Fruit fly (Drosophila melanogaster) whole organism, embryonic: ENCODE data around the gene SkpD.

Source experiments
- BtbVII ChIP-seq: fragments of 200-800 bp; sonication (Bioruptor generic); optimal IDR thresholded peaks from 3 replicates; lab custom pipeline; 2017; ENCODE audit warnings: missing biosample characterization, mild to moderate bottlenecking, missing genetic modification characterization
- C15 ChIP-seq: fragments of 200-800 bp; sonication (Bioruptor generic); IDR thresholded peaks from 3 replicates; pipeline ENCODE4 v1.3.6; 2022; ENCODE audit warnings: missing biosample characterization, missing genetic modification characterization
- CG10321 ChIP-seq: fragments of 200-800 bp; sonication (Bioruptor generic); IDR thresholded peaks from 2 replicates; pipeline ENCODE4 v1.3.6; 2022; ENCODE audit warnings: missing biosample characterization, missing genetic modification characterization
- CG10462 ChIP-seq: fragments of 200-800 bp; sonication (Bioruptor generic); optimal IDR thresholded peaks from 2 replicates; lab custom pipeline; 2016; ENCODE audit warnings: missing biosample characterization, missing genetic modification characterization
- CG10565 ChIP-seq: fragments of 200-800 bp; sonication (Bioruptor generic); optimal IDR thresholded peaks from 3 replicates; lab custom pipeline; 2016; ENCODE audit warnings: missing biosample characterization, mild to moderate bottlenecking, missing genetic modification characterization
- CG12391 ChIP-seq: fragments of 200-800 bp; sonication (Bioruptor generic); optimal IDR thresholded peaks from 3 replicates; lab custom pipeline; 2018; ENCODE audit warnings: missing biosample characterization, mild to moderate bottlenecking, missing genetic modification characterization, moderate library complexity
- CG14860 ChIP-seq: fragments of 200-800 bp; sonication (Bioruptor generic); IDR thresholded peaks from 3 replicates; pipeline ENCODE4 v1.3.6; 2022; ENCODE audit warnings: missing biosample characterization, missing genetic modification characterization; ENCODE audit not compliant: partially characterized antibody
- CG15479 ChIP-seq: fragments of 200-800 bp; sonication (Bioruptor generic); optimal IDR thresholded peaks from 3 replicates; lab custom pipeline; 2019; ENCODE audit warnings: missing biosample characterization, mild to moderate bottlenecking, missing genetic modification characterization, moderate library complexity
- CG17612 ChIP-seq: fragments of 200-800 bp; sonication (Bioruptor generic); IDR thresholded peaks from 2 replicates; pipeline ENCODE4 v1.3.6; 2022; ENCODE audit warnings: missing biosample characterization, missing genetic modification characterization
- CG17802 ChIP-seq: fragments of 200-800 bp; sonication (Bioruptor generic); optimal IDR thresholded peaks from 2 replicates; lab custom pipeline; 2018; ENCODE audit warnings: missing biosample characterization, mild to moderate bottlenecking, missing genetic modification characterization, moderate library complexity
- CG18262 ChIP-seq: fragments of 200-800 bp; optimal IDR thresholded peaks from 3 replicates; lab custom pipeline; 2019; ENCODE audit warnings: missing biosample characterization, mild to moderate bottlenecking, missing genetic modification characterization, moderate library complexity
- CG31224 ChIP-seq: fragments of 200-800 bp; sonication (Bioruptor generic); IDR thresholded peaks from 2 replicates; pipeline ENCODE4 v1.3.6; 2022; ENCODE audit warnings: missing biosample characterization, missing genetic modification characterization
- CG31441 ChIP-seq: fragments of 200-800 bp; sonication (Bioruptor generic); IDR thresholded peaks from 2 replicates; pipeline ENCODE4 v1.3.6; 2022; ENCODE audit warnings: missing biosample characterization, missing genetic modification characterization
- CG42726 ChIP-seq: fragments of 200-800 bp; sonication (Bioruptor generic); IDR thresholded peaks from 2 replicates; pipeline ENCODE4 v1.3.6; 2022; ENCODE audit warnings: missing biosample characterization, missing genetic modification characterization; ENCODE audit not compliant: partially characterized antibody
- CG6765 ChIP-seq: fragments of 200-800 bp; sonication (Bioruptor generic); optimal IDR thresholded peaks from 3 replicates; lab custom pipeline; 2017; ENCODE audit warnings: missing biosample characterization, mild to moderate bottlenecking, missing genetic modification characterization
- CG6813 ChIP-seq: fragments of 200-800 bp; sonication (Bioruptor generic); optimal IDR thresholded peaks from 2 replicates; lab custom pipeline; 2017; ENCODE audit warnings: missing biosample characterization, missing genetic modification characterization, mild to moderate bottlenecking, moderate library complexity, missing genetic modification reagents
- CG8290 ChIP-seq, 3 experiments: fragments of 200-800 bp; sonication (Bioruptor generic); optimal IDR thresholded peaks; 2 replicates each; lab custom pipeline; 2016 to 2019; ENCODE audit warnings: missing biosample characterization in 3 of 3, missing genetic modification characterization in 3 of 3, mild to moderate bottlenecking in 2 of 3, moderate library complexity in 1 of 3
- Deaf1 ChIP-seq: fragments of 200-800 bp; optimal IDR thresholded peaks from 3 replicates; lab custom pipeline; 2019; ENCODE audit warnings: missing biosample characterization, mild to moderate bottlenecking, missing genetic modification characterization, moderate library complexity
- Doc3 ChIP-seq: fragments of 200-800 bp; sonication (Bioruptor generic); IDR thresholded peaks from 3 replicates; pipeline ENCODE4 v1.3.6; 2022; ENCODE audit warnings: missing biosample characterization, missing genetic modification characterization; ENCODE audit not compliant: partially characterized antibody
- HLH4C ChIP-seq: fragments of 200-800 bp; sonication (Bioruptor generic); IDR thresholded peaks from 3 replicates; pipeline ENCODE4 v1.3.6; 2022; ENCODE audit warnings: missing biosample characterization, missing genetic modification characterization; ENCODE audit not compliant: partially characterized antibody
- Hr51 ChIP-seq, 2 experiments: fragments of 200-800 bp; sonication (Bioruptor generic); optimal IDR thresholded peaks; 2 replicates in 1 of 2; 3 replicates in 1 of 2; lab custom pipeline; 2016 to 2018; ENCODE audit warnings: missing biosample characterization in 2 of 2, missing genetic modification characterization in 2 of 2, mild to moderate bottlenecking in 1 of 2, moderate library complexity in 1 of 2
- Hr78 ChIP-seq, 2 experiments: fragments of 200-800 bp in 1 of 2; fragments of >200 bp in 1 of 2; sonication (Bioruptor generic) in 1 of 2; optimal IDR thresholded peaks; 2 replicates each; lab custom pipeline; 2017 to 2019; ENCODE audit warnings: missing biosample characterization in 2 of 2, missing genetic modification characterization in 2 of 2, mild to moderate bottlenecking in 1 of 2, moderate library complexity in 1 of 2
- Mrtf ChIP-seq: fragments of 200-800 bp; sonication (Bioruptor generic); IDR thresholded peaks from 3 replicates; pipeline ENCODE4 v1.3.6; 2022; ENCODE audit warnings: missing biosample characterization, missing genetic modification characterization
- NC2α ChIP-seq: fragments of 200-800 bp; sonication (Bioruptor generic); optimal IDR thresholded peaks from 2 replicates; lab custom pipeline; 2016; ENCODE audit warnings: missing biosample characterization, missing genetic modification characterization
- Scr ChIP-seq: fragments of 200-800 bp; sonication (Bioruptor generic); IDR thresholded peaks from 2 replicates; pipeline ENCODE4 v1.3.6; 2022; ENCODE audit warnings: missing biosample characterization, missing genetic modification characterization; ENCODE audit not compliant: partially characterized antibody
- Spps ChIP-seq: fragments of 200-800 bp; sonication (Bioruptor generic); optimal IDR thresholded peaks from 2 replicates; lab custom pipeline; 2018; ENCODE audit warnings: missing biosample characterization, mild to moderate bottlenecking, missing genetic modification characterization
- Ssrp ChIP-seq: fragments of 200-800 bp; sonication (Bioruptor generic); optimal IDR thresholded peaks from 2 replicates; lab custom pipeline; 2018; ENCODE audit warnings: missing biosample characterization, mild to moderate bottlenecking, missing genetic modification characterization, moderate library complexity
- aop ChIP-seq: fragments of 200-800 bp; sonication (Bioruptor generic); IDR thresholded peaks from 2 replicates; pipeline ENCODE4 v1.3.6; 2022; ENCODE audit warnings: missing biosample characterization, missing genetic modification characterization
- ase ChIP-seq: fragments of 200-800 bp; sonication (Bioruptor generic); IDR thresholded peaks from 3 replicates; pipeline ENCODE4 v1.3.6; 2022; ENCODE audit warnings: missing biosample characterization, missing genetic modification characterization
- bigmax ChIP-seq: fragments of 200-800 bp; sonication (Bioruptor generic); optimal IDR thresholded peaks from 2 replicates; lab custom pipeline; 2018; ENCODE audit warnings: missing biosample characterization, mild to moderate bottlenecking, missing genetic modification characterization
- bsh ChIP-seq, 2 experiments: fragments of 200-800 bp; sonication (Bioruptor generic); optimal IDR thresholded peaks; 2 replicates each; lab custom pipeline; 2017 to 2018; ENCODE audit warnings: mild to moderate bottlenecking in 2 of 2, missing biosample characterization in 2 of 2, missing genetic modification characterization in 2 of 2, moderate library complexity in 1 of 2
- cato ChIP-seq: fragments of 200-800 bp; sonication (Bioruptor generic); optimal IDR thresholded peaks from 2 replicates; lab custom pipeline; 2016; ENCODE audit warnings: missing biosample characterization, missing genetic modification characterization, borderline replicate concordance
- danr ChIP-seq: fragments of 200-800 bp; sonication (Bioruptor generic); IDR thresholded peaks from 2 replicates; pipeline ENCODE4 v1.3.6; 2022; ENCODE audit warnings: missing biosample characterization, missing genetic modification characterization
- fd64A ChIP-seq: fragments of 200-800 bp; sonication (Bioruptor generic); optimal IDR thresholded peaks from 3 replicates; lab custom pipeline; 2018; ENCODE audit warnings: missing biosample characterization, mild to moderate bottlenecking, missing genetic modification characterization
- fu2 ChIP-seq: fragments of 200-800 bp; sonication (Bioruptor generic); optimal IDR thresholded peaks from 2 replicates; lab custom pipeline; 2016; ENCODE audit warnings: missing biosample characterization, missing genetic modification characterization
- gcm ChIP-seq: fragments of 200-800 bp; sonication (Bioruptor generic); optimal IDR thresholded peaks from 2 replicates; lab custom pipeline; 2019; ENCODE audit warnings: missing biosample characterization, mild to moderate bottlenecking, missing genetic modification characterization, moderate library complexity
- gsb ChIP-seq: fragments of 200-800 bp; sonication (Bioruptor generic); IDR thresholded peaks from 2 replicates; pipeline ENCODE4 v1.3.6; 2022; ENCODE audit warnings: missing biosample characterization, missing genetic modification characterization
- hbn ChIP-seq: fragments of 200-800 bp; sonication (Bioruptor generic); IDR thresholded peaks from 2 replicates; pipeline ENCODE4 v1.3.6; 2022; ENCODE audit warnings: missing biosample characterization, missing genetic modification characterization; ENCODE audit not compliant: partially characterized antibody
- ind ChIP-seq: fragments of 200-800 bp; sonication (Bioruptor generic); optimal IDR thresholded peaks from 3 replicates; lab custom pipeline; 2016; ENCODE audit warnings: missing biosample characterization, missing genetic modification characterization
- lab ChIP-seq: fragments of 200-800 bp; sonication (Bioruptor generic); optimal IDR thresholded peaks from 3 replicates; lab custom pipeline; 2017; ENCODE audit warnings: missing biosample characterization, missing genetic modification characterization, mild to moderate bottlenecking, moderate library complexity, missing genetic modification reagents
- nmo ChIP-seq: fragments of 200-800 bp; sonication (Bioruptor generic); optimal IDR thresholded peaks from 2 replicates; lab custom pipeline; 2018; ENCODE audit warnings: missing biosample characterization, mild to moderate bottlenecking, missing genetic modification characterization, moderate library complexity
- p53 ChIP-seq: fragments of 200-800 bp; sonication (Bioruptor generic); optimal IDR thresholded peaks from 2 replicates; lab custom pipeline; 2016; ENCODE audit warnings: missing biosample characterization, missing genetic modification characterization
- ranshi ChIP-seq: fragments of 200-800 bp; sonication (Bioruptor generic); IDR thresholded peaks from 2 replicates; pipeline ENCODE4 v1.3.6; 2022; ENCODE audit warnings: missing biosample characterization, missing genetic modification characterization
- tup ChIP-seq: fragments of 200-800 bp; sonication (Bioruptor generic); optimal IDR thresholded peaks from 2 replicates; lab custom pipeline; 2016; ENCODE audit warnings: missing biosample characterization, mild to moderate bottlenecking, missing genetic modification characterization, moderate library complexity
- unpg ChIP-seq: fragments of 200-800 bp; sonication (Bioruptor generic); optimal IDR thresholded peaks from 3 replicates; lab custom pipeline; 2018; ENCODE audit warnings: missing biosample characterization, mild to moderate bottlenecking, missing genetic modification characterization, moderate library complexity
- vfl ChIP-seq: fragments of 200-800 bp; sonication (Bioruptor generic); optimal IDR thresholded peaks from 2 replicates; lab custom pipeline; 2016; ENCODE audit warnings: missing biosample characterization, missing genetic modification characterization
- wor ChIP-seq: fragments of 200-800 bp; sonication (Bioruptor generic); IDR thresholded peaks from 2 replicates; pipeline ENCODE4 v1.3.6; 2022; ENCODE audit warnings: missing biosample characterization, missing genetic modification characterization

Gene SkpD

DNA sequence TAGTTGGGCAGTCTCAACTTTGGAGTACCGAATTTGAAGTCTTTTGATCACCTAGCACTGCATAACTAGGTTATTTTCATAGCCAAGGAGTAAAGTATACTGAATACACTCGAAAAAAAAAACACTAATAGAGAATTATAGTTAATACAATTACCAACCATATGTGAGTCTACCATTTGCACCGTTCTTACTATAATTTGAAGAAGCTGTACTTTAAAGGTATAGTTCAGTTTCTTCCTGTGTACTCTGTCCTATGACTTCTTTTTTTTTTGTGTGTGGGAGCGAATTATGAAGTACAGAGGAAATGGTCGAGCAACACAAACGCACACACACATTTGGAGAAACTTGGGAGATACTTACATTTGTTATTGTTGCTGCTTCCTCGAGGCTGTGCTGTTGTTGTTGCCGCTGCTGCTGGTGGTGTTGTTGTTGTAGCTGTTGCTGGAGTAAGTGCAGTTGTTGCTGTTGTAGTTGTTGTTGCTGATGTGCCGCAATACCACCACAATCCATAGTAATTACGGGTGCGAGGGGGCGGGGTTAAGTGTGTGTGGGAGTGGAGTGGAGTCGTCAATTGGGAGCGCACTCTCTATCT lies 38.1 kb downstream of the SkpD start (continued):
- TF ChIP-seq Spps (peak; percentile 87), fu2 (GFP tag; lab: Kevin White, UChicago) (peak; percentile 57), cato (GFP tag; lab: Kevin White, UChicago) (peak; percentile 87), CG15479 (GFP tag; lab: Kevin White, UChicago) (no peak), tup (GFP tag; lab: Kevin White, UChicago) (peak; percentile 70), C15 (no peak; the same call in 2 of the 3 replicates), Doc3 (no peak), BtbVII (GFP tag; lab: Kevin White, UChicago) (peak; percentile 71), Mrtf (GFP tag; lab: Robert Waterston, UW) (peak; percentile 84), Hr78 (GFP tag; optimal IDR thresholded peaks at IDR 0.05; lab: Kevin White, UChicago) (peak in 1 of 2 experiments; percentile 74), CG17802 (tag; lab: Kevin White, UChicago) (peak; percentile 75), gsb (0 out of 2 replicates have a peak, but pooled peaks have one; percentile 22), CG31224 (GFP tag; lab: Robert Waterston, UW) (peak; percentile 64), bigmax (no peak), CG42726 (no peak), Deaf1 (tag; lab: Kevin White, UChicago) (no peak), HLH4C (GFP tag; lab: Robert Waterston, UW) (no peak), Hr51 (GFP tag; optimal IDR thresholded peaks at IDR 0.05; lab: Kevin White, UChicago) (peak; percentile 83 to 90), hbn (GFP tag; lab: Robert Waterston, UW) (no peak), Scr (GFP tag; lab: Robert Waterston, UW) (no peak), CG14860 (GFP tag; lab: Robert Waterston, UW) (no peak), ind (GFP tag; lab: Kevin White, UChicago) (peak; percentile 89), CG18262 (tag; lab: Kevin White, UChicago) (peak; percentile 88), fd64A (peak; percentile 71), CG31441 (GFP tag; lab: Robert Waterston, UW) (peak; percentile 95), ranshi (GFP tag; lab: Robert Waterston, UW) (peak; percentile 87), unpg (GFP tag; lab: Kevin White, UChicago) (peak; percentile 94), CG17612 (GFP tag; lab: Robert Waterston, UW) (peak; percentile 70; the same call in 1 of the 2 replicates), vfl (GFP tag; lab: Kevin White, UChicago) (peak; percentile 47), aop (peak; percentile 62), gcm (GFP tag; lab: Kevin White, UChicago) (peak; percentile 91), wor (peak; percentile 84), CG10462 (peak; percentile 90), CG10321 (0 out of 2 replicates have a peak, but pooled peaks have one; percentile 48), CG6813 (GFP tag; lab: Kevin White, UChicago) (peak; percentile 89), p53 (GFP tag; lab: Kevin White, UChicago) (peak; percentile 78), bsh (GFP tag; optimal IDR thresholded peaks at IDR 0.05; lab: Kevin White, UChicago) (peak; percentile 78 to 97), Ssrp (peak; percentile 95), nmo (GFP tag; lab: Kevin White, UChicago) (peak; percentile 95), CG10565 (GFP tag; lab: Kevin White, UChicago) (peak; percentile 82), CG12391 (tag; lab: Kevin White, UChicago) (peak; percentile 94), lab (GFP tag; lab: Kevin White, UChicago) (peak; percentile 85), danr (GFP tag; lab: Robert Waterston, UW) (peak; percentile 56), CG6765 (GFP tag; lab: Kevin White, UChicago) (peak; percentile 10), ase (GFP tag; lab: Robert Waterston, UW) (peak; percentile 84), NC2α (GFP tag; lab: Kevin White, UChicago) (peak; percentile 91), CG8290 (GFP tag; optimal IDR thresholded peaks at IDR 0.05; lab: Kevin White, UChicago) (peak; percentile 84), CG8290 (tag; optimal IDR thresholded peaks at IDR 0.05; lab: Kevin White, UChicago) (peak; percentile 39 to 46)
